Worm (Caenorhabditis elegans): ENCODE results near the gene vps-36.

ce11 chrV:10955681-10956476, 4.6 kb downstream of the vps-36 start, which contains the start of gene F17C11.13:
- TF ChIP-seq lin-13 (tag; optimal IDR thresholded peaks at IDR 0.05) (no peak), unc-39 (tag; optimal IDR thresholded peaks at IDR 0.05) (no peak), nhr-237 (tag; optimal IDR thresholded peaks at IDR 0.05) (no peak), tbx-8 (GFP tag; optimal IDR thresholded peaks at IDR 0.05) (no peak), pha-4 (tag; optimal IDR thresholded peaks at IDR 0.05) (no peak), ztf-11 (tag; optimal IDR thresholded peaks at IDR 0.05) (no peak)
